Worm (Caenorhabditis elegans) whole organism, L1 larva: ENCODE results near the gene clec-123.

Source experiments
- C16A3.4 ChIP-seq: fragments of 150-350 bp; optimal IDR thresholded peaks from 2 replicates; lab custom pipeline; 2014; ENCODE audit warnings: missing biosample characterization, missing genetic modification characterization
- Y116A8C.19 ChIP-seq: sonication (generic microtip); optimal IDR thresholded peaks from 2 replicates; lab custom pipeline; 2016; ENCODE audit warnings: missing compliant biosample characterization, missing genetic modification characterization, borderline replicate concordance
- aha-1 ChIP-seq: fragments of 150-350 bp; optimal IDR thresholded peaks from 2 replicates; lab custom pipeline; 2014; ENCODE audit warnings: missing biosample characterization, missing genetic modification characterization
- alr-1 ChIP-seq: fragments of 200-800 bp; sonication (Bioruptor generic); optimal IDR thresholded peaks from 2 replicates; lab custom pipeline; 2018; ENCODE audit warnings: borderline replicate concordance, mild to moderate bottlenecking, missing genetic modification characterization, missing compliant biosample characterization
- ama-1 ChIP-seq: fragments of 150-350 bp; optimal IDR thresholded peaks from 2 replicates; lab custom pipeline; 2014
- blmp-1 ChIP-seq: fragments of 150-350 bp; optimal IDR thresholded peaks from 2 replicates; lab custom pipeline; 2014; ENCODE audit warnings: missing biosample characterization, missing genetic modification characterization
- ceh-8 ChIP-seq: fragments of 200-800 bp; sonication (Bioruptor generic); optimal IDR thresholded peaks from 2 replicates; lab custom pipeline; 2018; ENCODE audit warnings: mild to moderate bottlenecking, missing genetic modification characterization, moderate library complexity, missing compliant biosample characterization
- ceh-88 ChIP-seq: fragments of 200-800 bp; sonication (Bioruptor generic); IDR thresholded peaks from 2 replicates; pipeline ENCODE4 v1.3.6; 2022; ENCODE audit warnings: missing genetic modification characterization, missing compliant biosample characterization
- ceh-90 ChIP-seq: sonication (generic microtip); optimal IDR thresholded peaks from 2 replicates; lab custom pipeline; 2016; ENCODE audit warnings: missing genetic modification characterization, missing compliant biosample characterization
- dsc-1 ChIP-seq: sonication (generic microtip); optimal IDR thresholded peaks from 2 replicates; lab custom pipeline; 2016; ENCODE audit warnings: mild to moderate bottlenecking, missing genetic modification characterization, missing compliant biosample characterization
- efl-3 ChIP-seq: fragments of 200-800 bp; sonication (Bioruptor generic); optimal IDR thresholded peaks from 2 replicates; lab custom pipeline; 2018; ENCODE audit warnings: mild to moderate bottlenecking, missing genetic modification characterization, missing compliant biosample characterization
- egl-27 ChIP-seq, 2 experiments: fragments of 150-350 bp in 1 of 2; sonication (generic microtip); optimal IDR thresholded peaks; 3 replicates each; lab custom pipeline; 2017 to 2018; ENCODE audit warnings: missing biosample characterization in 2 of 2, missing genetic modification characterization in 2 of 2, missing genetic modification reagents in 2 of 2
- elt-2 ChIP-seq: sonication (generic microtip); optimal IDR thresholded peaks from 2 replicates; lab custom pipeline; 2016; ENCODE audit warnings: missing genetic modification characterization, mild to moderate bottlenecking, inconsistent platforms, missing compliant biosample characterization, missing genetic modification reagents
- fkh-10 ChIP-seq: sonication (generic microtip); optimal IDR thresholded peaks from 2 replicates; lab custom pipeline; 2017; ENCODE audit warnings: missing biosample characterization, missing genetic modification reagents, missing genetic modification characterization
- fkh-8 ChIP-seq: sonication (generic microtip); optimal IDR thresholded peaks from 2 replicates; lab custom pipeline; 2016; ENCODE audit warnings: mild to moderate bottlenecking, missing genetic modification characterization, missing compliant biosample characterization
- fos-1 ChIP-seq: fragments of 150-350 bp; optimal IDR thresholded peaks from 2 replicates; lab custom pipeline; 2014; ENCODE audit warnings: missing biosample characterization, missing genetic modification characterization
- grh-1 ChIP-seq: fragments of 200-800 bp; sonication (Bioruptor generic); IDR thresholded peaks from 2 replicates; pipeline ENCODE4 v1.3.6; 2022; ENCODE audit warnings: missing genetic modification reagents, missing genetic modification characterization, missing compliant biosample characterization
- hlh-17 ChIP-seq: fragments of 200-800 bp; sonication (Bioruptor generic); optimal IDR thresholded peaks from 2 replicates; lab custom pipeline; 2018; ENCODE audit warnings: missing genetic modification characterization, mild to moderate bottlenecking, missing compliant biosample characterization, moderate library complexity, borderline replicate concordance
- hlh-4 ChIP-seq: sonication (generic microtip); optimal IDR thresholded peaks from 2 replicates; lab custom pipeline; 2016; ENCODE audit warnings: mild to moderate bottlenecking, missing genetic modification characterization, missing compliant biosample characterization
- hpl-2 ChIP-seq: fragments of 150-350 bp; optimal IDR thresholded peaks from 2 replicates; lab custom pipeline; 2014; ENCODE audit warnings: missing biosample characterization, missing genetic modification reagents, missing genetic modification characterization
- isw-1 ChIP-seq: fragments of 200-800 bp; sonication (Bioruptor generic); IDR thresholded peaks from 2 replicates; pipeline ENCODE4 v1.3.6; 2022; ENCODE audit warnings: missing genetic modification characterization, missing compliant biosample characterization
- jun-1 ChIP-seq: fragments of 150-350 bp; optimal IDR thresholded peaks from 2 replicates; lab custom pipeline; 2014; ENCODE audit warnings: missing biosample characterization, missing genetic modification reagents, missing genetic modification characterization
- lin-13 ChIP-seq: fragments of 150-350 bp; optimal IDR thresholded peaks from 2 replicates; lab custom pipeline; 2014; ENCODE audit warnings: missing biosample characterization, missing genetic modification reagents, missing genetic modification characterization
- lin-15B ChIP-seq: fragments of 150-350 bp; sonication (generic microtip); optimal IDR thresholded peaks from 3 replicates; lab custom pipeline; 2014; ENCODE audit warnings: missing biosample characterization, missing genetic modification characterization
- lin-35 ChIP-seq, 2 experiments: fragments of 150-350 bp; optimal IDR thresholded peaks; 2 replicates each; lab custom pipeline; 2014; ENCODE audit warnings: missing biosample characterization in 2 of 2, missing genetic modification characterization in 2 of 2, missing genetic modification reagents in 2 of 2
- lin-39 ChIP-seq: fragments of 150-350 bp; optimal IDR thresholded peaks from 2 replicates; lab custom pipeline; 2014; ENCODE audit warnings: missing biosample characterization, missing genetic modification reagents, missing genetic modification characterization
- mab-9 ChIP-seq: fragments of 200-800 bp; sonication (Bioruptor generic); IDR thresholded peaks from 2 replicates; pipeline ENCODE4 v1.3.6; 2022; ENCODE audit warnings: missing genetic modification reagents, missing genetic modification characterization, missing compliant biosample characterization
- mef-2 ChIP-seq: fragments of 150-350 bp; optimal IDR thresholded peaks from 2 replicates; lab custom pipeline; 2014; ENCODE audit warnings: missing biosample characterization, missing genetic modification characterization
- nhr-12 ChIP-seq: sonication (generic microtip); optimal IDR thresholded peaks from 2 replicates; lab custom pipeline; 2017; ENCODE audit warnings: missing biosample characterization, missing genetic modification characterization
- nhr-19 ChIP-seq: fragments of 200-800 bp; sonication (Bioruptor generic); conservative IDR thresholded peaks from 2 replicates; pipeline ENCODE4 v1.3.6; 2022; ENCODE audit warnings: missing genetic modification characterization, missing compliant biosample characterization
- nhr-20 ChIP-seq: sonication (generic microtip); optimal IDR thresholded peaks from 2 replicates; lab custom pipeline; 2016; ENCODE audit warnings: mild to moderate bottlenecking, missing genetic modification characterization, missing compliant biosample characterization
- nhr-237 ChIP-seq: fragments of 150-350 bp; optimal IDR thresholded peaks from 2 replicates; lab custom pipeline; 2014; ENCODE audit warnings: missing biosample characterization, missing genetic modification characterization
- nhr-47 ChIP-seq: sonication (generic microtip); optimal IDR thresholded peaks from 2 replicates; lab custom pipeline; 2016; ENCODE audit warnings: mild to moderate bottlenecking, missing genetic modification characterization, moderate library complexity, missing compliant biosample characterization
- nhr-71 ChIP-seq: sonication (generic microtip); optimal IDR thresholded peaks from 2 replicates; lab custom pipeline; 2016; ENCODE audit warnings: mild to moderate bottlenecking, missing genetic modification characterization, moderate library complexity, missing compliant biosample characterization
- nhr-76 ChIP-seq: sonication (generic microtip); optimal IDR thresholded peaks from 2 replicates; lab custom pipeline; 2017; ENCODE audit warnings: missing biosample characterization, missing genetic modification characterization
- nhr-84 ChIP-seq: sonication (generic microtip); optimal IDR thresholded peaks from 2 replicates; lab custom pipeline; 2017; ENCODE audit warnings: missing biosample characterization, missing genetic modification characterization
- nhr-85 ChIP-seq: sonication (generic microtip); peaks from one replicate; lab custom pipeline; 2016; ENCODE audit warnings: missing genetic modification characterization, inconsistent platforms, missing compliant biosample characterization
- nhr-90 ChIP-seq: sonication (generic microtip); optimal IDR thresholded peaks from 2 replicates; lab custom pipeline; 2016; ENCODE audit warnings: mild to moderate bottlenecking, missing genetic modification characterization, missing compliant biosample characterization; ENCODE audit not compliant: poor library complexity
- pag-3 ChIP-seq: sonication (generic microtip); optimal IDR thresholded peaks from 2 replicates; lab custom pipeline; 2017; ENCODE audit warnings: missing genetic modification characterization, mild to moderate bottlenecking, missing compliant biosample characterization, antibody characterized with exemption, borderline replicate concordance; ENCODE audit not compliant: insufficient read depth
- pax-3 ChIP-seq: fragments of 200-800 bp; sonication (Bioruptor generic); optimal IDR thresholded peaks from 2 replicates; lab custom pipeline; 2018; ENCODE audit warnings: mild to moderate bottlenecking, missing genetic modification characterization, moderate library complexity, missing compliant biosample characterization
- pqm-1 ChIP-seq: sonication (generic microtip); optimal IDR thresholded peaks from 3 replicates; lab custom pipeline; 2017; ENCODE audit warnings: missing biosample characterization, missing genetic modification characterization
- rnt-1 ChIP-seq: sonication (generic microtip); optimal IDR thresholded peaks from 2 replicates; lab custom pipeline; 2016; ENCODE audit warnings: mild to moderate bottlenecking, missing genetic modification characterization, moderate library complexity, missing compliant biosample characterization
- snpc-4 ChIP-seq: fragments of 150-350 bp; optimal IDR thresholded peaks from 2 replicates; lab custom pipeline; 2014; ENCODE audit warnings: missing biosample characterization, missing genetic modification characterization
- snu-23 ChIP-seq: sonication (generic microtip); optimal IDR thresholded peaks from 2 replicates; lab custom pipeline; 2016; ENCODE audit warnings: missing genetic modification characterization, missing compliant biosample characterization
- sox-4 ChIP-seq: sonication (generic microtip); optimal IDR thresholded peaks from 2 replicates; lab custom pipeline; 2016; ENCODE audit warnings: missing genetic modification characterization, missing compliant biosample characterization
- sup-37 ChIP-seq: fragments of 200-800 bp; sonication (Bioruptor generic); optimal IDR thresholded peaks from 2 replicates; lab custom pipeline; 2018; ENCODE audit warnings: mild to moderate bottlenecking, missing genetic modification characterization, missing compliant biosample characterization
- tlp-1 ChIP-seq: fragments of 150-350 bp; optimal IDR thresholded peaks from 2 replicates; lab custom pipeline; 2014; ENCODE audit warnings: missing biosample characterization, missing genetic modification characterization
- unc-30 ChIP-seq: sonication (generic microtip); optimal IDR thresholded peaks from 2 replicates; lab custom pipeline; 2017; ENCODE audit warnings: missing biosample characterization, missing genetic modification characterization
- unc-86 ChIP-seq: sonication (generic microtip); optimal IDR thresholded peaks from 2 replicates; lab custom pipeline; 2016; ENCODE audit warnings: missing genetic modification characterization, missing compliant biosample characterization
- vab-15 ChIP-seq: sonication (generic microtip); optimal IDR thresholded peaks from 2 replicates; lab custom pipeline; 2017; ENCODE audit warnings: missing genotype, mild to moderate bottlenecking, missing genetic modification characterization, missing compliant biosample characterization
- xbp-1 ChIP-seq: sonication (generic microtip); optimal IDR thresholded peaks from 2 replicates; lab custom pipeline; 2016; ENCODE audit warnings: missing genetic modification characterization, missing compliant biosample characterization
- zip-4 ChIP-seq: fragments of 200-800 bp; sonication (Bioruptor generic); optimal IDR thresholded peaks from 2 replicates; lab custom pipeline; 2018; ENCODE audit warnings: mild to moderate bottlenecking, missing genetic modification characterization, moderate library complexity, missing compliant biosample characterization
- ztf-11 ChIP-seq, 2 experiments: sonication (generic microtip); optimal IDR thresholded peaks; 2 replicates each; lab custom pipeline; 2016 to 2017; ENCODE audit warnings: missing genetic modification characterization in 2 of 2, missing biosample characterization in 1 of 2, missing compliant biosample characterization in 1 of 2

clec-123 gene

DNA sequence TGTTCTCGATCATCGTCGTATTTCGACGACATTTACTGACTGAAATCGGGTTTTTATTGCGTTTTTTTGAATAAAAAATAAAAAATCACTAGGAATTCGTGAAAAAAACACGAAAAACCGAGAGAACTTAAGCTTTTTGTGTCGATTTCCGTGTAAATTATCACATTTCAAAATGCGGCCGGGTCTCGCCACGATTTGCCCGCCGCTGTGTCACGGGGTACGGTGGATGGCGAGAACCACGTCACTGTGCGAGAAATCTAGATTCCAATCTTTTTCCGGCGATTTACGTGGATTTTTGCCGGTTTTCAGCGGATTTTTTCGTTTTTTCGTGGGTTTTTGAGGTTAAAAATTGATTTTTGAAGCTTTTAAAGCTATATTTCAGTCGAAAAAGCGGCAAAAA, 37.1 kb upstream of the clec-123 start, which contains the start of gene Y25C1A.8 (continued):
- TF ChIP-seq ceh-88 (GFP tag; lab: Robert Waterston, UW) (peak; percentile 58), C16A3.4 (tag; lab: Kevin White, UChicago) (peak; percentile 89), fos-1 (tag; lab: Kevin White, UChicago) (peak; percentile 75), zip-4 (GFP tag; lab: Kevin White, UChicago) (peak; percentile 87), lin-39 (tag; lab: Kevin White, UChicago) (peak; percentile 94), unc-86 (tag; lab: Kevin White, UChicago) (peak; percentile 90), pag-3 (tag; lab: Kevin White, UChicago) (no peak), isw-1 (peak; percentile 90), hpl-2 (GFP tag; lab: Kevin White, UChicago) (peak; percentile 88), hlh-17 (GFP tag; lab: Kevin White, UChicago) (no peak), fkh-10 (GFP tag; lab: Kevin White, UChicago) (peak; percentile 87), xbp-1 (tag; lab: Kevin White, UChicago) (peak; percentile 99), fkh-8 (peak; percentile 93), lin-15B (tag; lab: Kevin White, UChicago) (peak; percentile 58), pqm-1 (tag; lab: Kevin White, UChicago) (no peak), aha-1 (tag; lab: Kevin White, UChicago) (peak; percentile 48), nhr-76 (tag; lab: Kevin White, UChicago) (peak; percentile 31), tlp-1 (tag; lab: Kevin White, UChicago) (no peak), nhr-47 (tag; lab: Kevin White, UChicago) (no peak), lin-13 (GFP tag; lab: Kevin White, UChicago) (peak; percentile 87), egl-27 (tag; optimal IDR thresholded peaks at IDR 0.05; lab: Kevin White, UChicago) (peak in 1 of 2 experiments; percentile 45), ceh-8 (GFP tag; lab: Kevin White, UChicago) (peak; percentile 85), nhr-237 (tag; lab: Kevin White, UChicago) (peak; percentile 49), elt-2 (tag; lab: Kevin White, UChicago) (peak; percentile 83), ztf-11 (tag; optimal IDR thresholded peaks at IDR 0.05; lab: Kevin White, UChicago) (peak; percentile 26 to 85), mab-9 (GFP tag; lab: Robert Waterston, UW) (peak; percentile 86), hlh-4 (tag; lab: Kevin White, UChicago) (no peak), sup-37 (GFP tag; lab: Kevin White, UChicago) (peak; percentile 84), jun-1 (tag; lab: Kevin White, UChicago) (peak; percentile 81), blmp-1 (tag; lab: Kevin White, UChicago) (peak; percentile 43), Y116A8C.19 (tag; lab: Kevin White, UChicago) (no peak), nhr-84 (tag; lab: Kevin White, UChicago) (no peak), efl-3 (GFP tag; lab: Kevin White, UChicago) (peak; percentile 34), mef-2 (tag; lab: Kevin White, UChicago) (peak; percentile 79), nhr-90 (tag; lab: Kevin White, UChicago) (no peak), sox-4 (tag; lab: Kevin White, UChicago) (peak; percentile 72), nhr-85 (peak; percentile 94), vab-15 (tag; lab: Kevin White, UChicago) (peak; percentile 79), pax-3 (tag; lab: Kevin White, UChicago) (peak; percentile 81), nhr-71 (tag; lab: Kevin White, UChicago) (peak; percentile 94), rnt-1 (peak; percentile 98), alr-1 (tag; lab: Kevin White, UChicago) (no peak), snu-23 (GFP tag; lab: Kevin White, UChicago) (peak; percentile 95), grh-1 (peak; percentile 89), lin-35 (GFP tag; optimal IDR thresholded peaks at IDR 0.05; lab: Kevin White, UChicago) (peak; percentile 81 to 89), ceh-90 (tag; lab: Kevin White, UChicago) (peak; percentile 42), unc-30 (no peak), nhr-20 (tag; lab: Kevin White, UChicago) (no peak), dsc-1 (no peak), nhr-19 (GFP tag; lab: Robert Waterston, UW) (peak; percentile 91), ama-1 (peak; percentile 23), nhr-12 (tag; lab: Kevin White, UChicago) (no peak), snpc-4 (peak; percentile 78)
